Fruit fly (Drosophila melanogaster): ENCODE results near the gene Paics.

Gene Paics

DNA sequence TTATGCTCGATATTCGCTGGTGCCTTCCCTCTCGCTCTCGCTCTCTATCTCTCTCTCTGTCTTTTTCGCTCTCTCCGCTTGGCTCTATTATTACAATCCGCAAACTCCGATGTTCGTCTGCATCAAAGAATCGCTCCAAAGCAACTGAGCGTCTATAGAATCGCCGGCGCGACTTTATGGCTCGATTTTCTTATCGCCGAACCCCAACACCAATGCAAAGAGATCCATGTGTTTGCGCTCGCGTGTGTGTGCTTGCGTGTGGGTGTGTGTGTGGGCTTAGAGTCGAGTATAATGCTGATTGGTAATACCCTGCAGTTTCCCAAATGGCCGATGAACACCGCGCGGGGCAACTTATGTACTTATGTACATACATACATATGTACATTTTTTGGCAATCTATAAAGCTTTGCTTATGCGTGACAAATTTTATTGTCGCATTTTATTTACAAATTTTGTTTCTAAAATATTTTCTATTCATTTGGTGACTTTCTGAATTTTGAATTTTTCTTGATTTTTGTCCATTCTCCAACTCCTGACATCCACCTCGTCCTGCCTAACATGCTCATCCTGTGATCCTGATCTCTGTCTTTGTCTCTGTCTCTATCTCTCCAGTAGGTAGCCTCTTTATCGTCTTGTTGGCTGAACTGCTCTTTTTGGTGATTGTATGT, at the start of gene Paics:
Gene Paics (minus strand): TSS at position 152 of the 668 bp plus-strand sequence.
- TF ChIP-seq h (optimal IDR thresholded peaks at IDR 0.05) (no peak), Sin3A (optimal IDR thresholded peaks at IDR 0.05) (no peak), psq (optimal IDR thresholded peaks at IDR 0.05) (no peak), Myc (optimal IDR thresholded peaks at IDR 0.05) (no peak), insv (optimal IDR thresholded peaks at IDR 0.05) (no peak), ttk (optimal IDR thresholded peaks at IDR 0.05) (no peak)

DNA sequence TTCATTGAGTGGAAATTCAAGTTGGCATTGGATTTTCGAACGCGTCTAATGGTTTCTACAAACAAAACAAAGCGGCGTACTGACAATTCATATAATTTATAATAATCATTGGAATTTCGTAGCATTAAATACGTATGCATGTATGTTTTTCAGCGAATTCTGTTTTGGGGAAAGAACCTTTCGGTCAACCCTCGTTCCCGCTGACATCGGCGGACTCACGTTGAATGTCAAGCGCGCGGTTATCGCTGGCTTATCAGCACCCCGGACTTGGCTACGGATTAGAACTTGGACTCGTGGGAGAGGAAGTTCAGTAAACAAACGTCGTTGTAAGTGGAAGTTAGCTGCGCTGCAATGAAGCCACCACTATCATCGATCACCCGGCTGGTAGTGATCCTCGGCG, 40.9 kb upstream of the Paics start, which contains the start of gene Nep6:
Gene Nep6 (plus strand): TSS at position 305 of the 400 bp plus-strand sequence.
- TF ChIP-seq h (optimal IDR thresholded peaks at IDR 0.05), result no peak
- no peak for TF ChIP-seq ttk (optimal IDR thresholded peaks at IDR 0.05)
- no peak for TF ChIP-seq Sin3A (optimal IDR thresholded peaks at IDR 0.05)
- no peak for TF ChIP-seq psq (optimal IDR thresholded peaks at IDR 0.05)
- TF ChIP-seq insv (optimal IDR thresholded peaks at IDR 0.05), result no peak
- no peak for TF ChIP-seq Myc (optimal IDR thresholded peaks at IDR 0.05)

DNA sequence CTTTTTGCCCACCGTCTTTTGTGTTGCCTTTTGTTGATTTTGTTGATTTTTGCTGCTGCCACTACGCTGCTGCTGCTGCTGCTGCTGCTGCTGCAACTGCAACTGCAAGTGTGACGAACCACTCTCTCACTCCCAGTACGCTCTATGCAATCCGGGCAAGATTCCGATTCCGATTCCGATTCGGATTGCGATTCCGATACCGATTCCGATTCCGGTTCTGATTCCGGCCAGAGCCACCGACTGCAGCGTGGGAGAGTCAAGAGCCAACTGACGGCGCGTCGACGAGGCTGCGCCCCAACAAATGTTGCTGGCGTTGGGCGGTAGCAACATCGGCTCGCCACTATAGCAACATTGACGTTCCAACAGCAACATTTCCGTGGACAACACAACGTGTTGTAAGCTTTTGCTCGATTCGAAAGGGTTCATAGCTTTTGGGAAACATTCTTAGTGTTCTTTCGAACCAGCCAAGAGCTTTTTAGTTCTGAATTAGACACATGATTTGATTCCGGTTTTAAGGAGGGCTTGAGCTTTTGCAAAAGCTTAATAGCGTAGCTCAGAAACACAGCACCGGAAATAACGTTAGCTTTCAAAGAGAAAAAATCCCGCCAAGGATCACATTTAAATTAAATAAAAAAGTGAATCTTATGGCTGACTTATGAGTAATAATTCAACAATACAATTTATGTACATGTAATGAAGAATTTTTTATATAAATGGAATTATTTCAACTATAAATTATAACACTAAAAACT, 24.4 kb upstream of the Paics start, which contains the start of gene CG32647:
Gene CG32647 (minus strand): TSS at position 269 of the 752 bp plus-strand sequence.
- TF ChIP-seq Sin3A (optimal IDR thresholded peaks at IDR 0.05) (no peak), h (optimal IDR thresholded peaks at IDR 0.05) (no peak), ttk (optimal IDR thresholded peaks at IDR 0.05) (no peak), psq (optimal IDR thresholded peaks at IDR 0.05) (no peak), insv (optimal IDR thresholded peaks at IDR 0.05) (no peak), Myc (optimal IDR thresholded peaks at IDR 0.05) (no peak)

DNA sequence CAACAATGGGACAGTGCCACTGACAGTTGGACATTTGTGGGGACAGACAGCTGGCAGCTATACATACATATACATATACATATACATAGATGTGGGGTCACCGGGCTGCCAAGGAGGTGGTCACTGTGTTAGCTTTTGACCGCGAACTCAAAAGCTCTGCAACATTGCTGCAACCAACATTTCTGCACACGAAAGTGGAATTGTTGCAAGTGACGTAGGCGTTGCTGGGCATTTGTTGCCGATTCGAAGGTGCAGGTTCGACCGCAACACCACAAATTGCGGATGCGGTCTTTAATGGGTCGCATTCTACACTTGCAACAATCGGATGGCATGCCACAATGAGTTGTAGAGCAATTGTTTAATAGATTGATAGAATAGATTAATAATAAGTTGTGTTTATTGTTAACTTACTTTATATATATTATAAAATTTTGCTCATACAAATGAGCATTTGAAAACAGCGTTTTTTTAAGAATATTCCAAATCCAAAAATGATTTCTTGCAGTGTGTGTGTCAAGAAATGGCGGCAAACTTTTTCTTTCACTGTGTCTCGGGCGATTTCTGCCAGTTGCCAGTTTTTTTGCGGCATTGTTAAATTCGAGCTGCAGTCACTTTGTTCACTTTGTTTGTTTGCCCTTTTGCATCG, 17.5 kb upstream of the Paics start:
- TF ChIP-seq ttk (optimal IDR thresholded peaks at IDR 0.05) (no peak), psq (optimal IDR thresholded peaks at IDR 0.05) (no peak), h (optimal IDR thresholded peaks at IDR 0.05) (no peak), insv (optimal IDR thresholded peaks at IDR 0.05) (no peak), Sin3A (optimal IDR thresholded peaks at IDR 0.05) (no peak), Myc (optimal IDR thresholded peaks at IDR 0.05) (no peak)

DNA sequence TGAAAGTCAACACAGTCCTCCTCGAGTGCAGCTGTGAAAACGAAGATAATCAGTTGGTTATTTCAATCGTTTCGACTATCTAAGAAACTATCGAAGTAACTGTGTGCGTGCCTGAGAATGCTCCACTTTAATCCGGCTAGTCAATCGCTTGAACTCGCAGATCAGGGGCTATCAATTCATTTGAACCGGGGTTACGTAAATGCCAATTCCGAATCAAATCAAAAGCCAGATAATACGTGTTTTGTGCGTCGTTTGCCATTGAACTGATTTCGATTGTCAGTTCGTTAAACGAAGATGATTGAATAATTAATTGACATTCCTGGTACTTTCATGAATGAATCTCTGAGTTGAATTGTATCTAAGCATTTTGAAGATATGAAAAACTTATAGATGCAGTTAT, 16.8 kb upstream of the Paics start:
- TF ChIP-seq Myc (optimal IDR thresholded peaks at IDR 0.05) (no peak), insv (optimal IDR thresholded peaks at IDR 0.05) (no peak), h (optimal IDR thresholded peaks at IDR 0.05) (no peak)

DNA sequence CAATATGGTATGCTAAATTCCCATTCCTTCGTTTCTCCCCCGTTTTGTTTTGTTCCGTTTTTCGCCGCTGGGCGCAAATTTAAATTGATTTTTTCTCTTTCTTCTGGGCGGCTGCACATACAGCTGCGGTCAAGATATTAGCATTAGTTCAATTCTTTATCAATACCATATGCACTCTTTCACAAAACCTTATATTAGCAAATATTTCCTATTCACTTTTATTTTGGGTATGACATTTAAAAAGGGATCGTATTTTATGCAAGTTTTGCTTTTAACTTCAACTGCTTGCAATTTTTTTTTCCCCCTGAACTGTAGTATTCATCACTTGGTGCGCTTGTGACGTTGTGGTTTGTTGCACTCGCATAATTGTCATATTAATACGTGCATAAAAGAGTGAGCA, 5.9 kb upstream of the Paics start:
- no peak for TF ChIP-seq insv (optimal IDR thresholded peaks at IDR 0.05)

DNA sequence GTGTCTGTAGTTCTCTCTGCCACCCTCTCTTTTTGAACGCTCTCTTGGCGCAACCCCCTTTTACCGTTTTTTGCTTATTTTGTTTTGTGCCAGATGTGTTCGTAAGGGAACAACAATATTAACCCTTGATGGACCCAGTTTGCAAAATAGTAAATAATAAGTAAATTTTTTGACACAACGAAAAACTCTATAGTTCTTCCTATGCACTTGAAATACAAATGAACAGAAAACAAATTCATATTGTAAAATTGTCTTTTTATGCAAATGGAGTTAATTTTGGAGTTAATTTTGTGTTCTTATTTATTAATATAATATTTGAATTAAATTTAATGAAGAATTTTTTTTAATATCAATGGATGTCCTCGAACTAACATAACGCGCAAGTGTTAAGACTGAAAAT, 5.3 kb upstream of the Paics start:
- TF ChIP-seq psq (optimal IDR thresholded peaks at IDR 0.05), result no peak
- no peak for TF ChIP-seq Myc (optimal IDR thresholded peaks at IDR 0.05)
- TF ChIP-seq ttk (optimal IDR thresholded peaks at IDR 0.05), result no peak
- TF ChIP-seq insv (optimal IDR thresholded peaks at IDR 0.05), result no peak
- TF ChIP-seq h (optimal IDR thresholded peaks at IDR 0.05), result no peak
- no peak for TF ChIP-seq Sin3A (optimal IDR thresholded peaks at IDR 0.05)

DNA sequence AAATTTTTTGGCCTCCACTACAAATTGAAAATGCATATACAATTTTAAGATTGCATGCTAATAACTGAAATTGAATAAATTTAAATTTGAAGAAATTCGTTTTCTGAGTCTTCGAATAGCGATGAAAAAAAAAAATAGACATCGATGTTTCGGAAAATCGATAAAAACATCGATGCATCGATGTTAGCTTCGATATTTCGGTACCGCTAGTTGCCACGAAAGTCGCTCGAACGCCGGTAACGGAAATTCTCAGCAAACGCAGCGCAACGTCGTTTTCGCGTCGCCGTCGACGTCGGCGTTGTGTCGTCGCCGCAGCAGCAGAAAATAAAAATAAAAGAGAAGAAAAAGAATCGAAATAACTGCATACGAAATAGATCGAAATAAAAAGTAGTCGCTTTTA, 4.7 kb upstream of the Paics start, which contains the start of gene Agpat1:
Gene Agpat1 (plus strand): TSS at position 191 of the 400 bp plus-strand sequence.
- TF ChIP-seq ttk (optimal IDR thresholded peaks at IDR 0.05), result no peak

DNA sequence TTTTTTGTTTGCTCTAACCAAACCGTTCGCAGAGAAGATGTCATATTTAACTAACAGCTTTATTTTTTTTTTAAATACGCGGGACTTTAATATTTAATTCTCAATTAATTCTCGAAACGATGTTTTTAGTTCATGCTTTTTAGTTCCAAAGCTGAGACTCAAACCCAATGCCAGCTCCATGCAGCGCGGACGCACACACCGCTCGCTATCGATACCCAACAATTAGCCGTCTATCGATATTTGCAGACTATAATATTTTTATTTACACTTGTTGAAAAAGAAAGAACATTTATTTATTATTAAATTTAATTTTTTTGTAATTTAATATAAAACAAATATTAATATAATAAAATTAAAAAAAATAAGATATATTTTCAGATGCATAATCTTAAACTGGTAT, 4.2 kb upstream of the Paics start:
- no peak for TF ChIP-seq Myc (optimal IDR thresholded peaks at IDR 0.05)
- TF ChIP-seq ttk (optimal IDR thresholded peaks at IDR 0.05), result no peak
- no peak for TF ChIP-seq Sin3A (optimal IDR thresholded peaks at IDR 0.05)
- no peak for TF ChIP-seq h (optimal IDR thresholded peaks at IDR 0.05)
- TF ChIP-seq insv (optimal IDR thresholded peaks at IDR 0.05), result no peak
- no peak for TF ChIP-seq psq (optimal IDR thresholded peaks at IDR 0.05)

DNA sequence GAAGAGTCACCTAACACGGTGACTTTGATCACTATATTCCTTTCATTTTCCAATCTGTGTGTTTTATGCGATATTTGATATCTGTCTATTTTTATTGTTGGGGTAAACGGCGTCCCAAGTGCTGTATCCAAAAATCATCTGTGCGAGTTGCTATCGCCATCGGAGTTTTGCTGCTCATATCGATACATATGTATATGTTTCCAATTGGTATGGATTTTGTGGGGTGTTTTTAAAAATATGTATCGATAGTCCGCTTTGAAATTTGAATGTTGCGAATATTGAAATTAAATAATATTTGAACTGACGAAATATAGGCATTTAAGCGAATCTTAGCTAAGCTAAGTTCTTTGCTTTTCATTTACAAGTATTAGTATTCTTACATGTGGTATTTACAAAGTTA, 3.0 kb upstream of the Paics start, which contains the start of gene pira:
Gene pira (minus strand): TSS at position 145 of the 400 bp plus-strand sequence.
- no peak for TF ChIP-seq Myc (optimal IDR thresholded peaks at IDR 0.05)
- no peak for TF ChIP-seq insv (optimal IDR thresholded peaks at IDR 0.05)
- TF ChIP-seq psq (optimal IDR thresholded peaks at IDR 0.05), result no peak
- no peak for TF ChIP-seq ttk (optimal IDR thresholded peaks at IDR 0.05)
- no peak for TF ChIP-seq h (optimal IDR thresholded peaks at IDR 0.05)
- TF ChIP-seq Sin3A (optimal IDR thresholded peaks at IDR 0.05), result no peak

DNA sequence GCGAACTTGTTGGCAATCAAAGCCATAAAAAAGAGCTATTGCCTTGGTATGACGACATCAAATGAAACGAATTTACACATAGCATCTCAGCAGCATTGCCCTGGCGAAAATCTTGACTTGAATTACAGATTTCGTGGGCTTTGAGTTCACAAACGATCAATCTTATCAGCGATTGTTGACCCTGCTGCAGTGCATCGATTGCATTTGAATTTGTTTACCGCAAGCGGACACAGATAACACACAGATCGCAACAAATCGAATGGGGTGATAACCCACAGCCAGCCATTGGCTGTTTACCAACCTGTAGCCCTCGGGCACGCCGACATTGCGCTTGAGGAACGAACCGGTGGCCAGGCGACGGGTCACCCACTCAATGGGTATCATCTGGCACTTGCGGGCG, 1.3 kb downstream of the Paics start:
- no peak for TF ChIP-seq psq (optimal IDR thresholded peaks at IDR 0.05)
- TF ChIP-seq Sin3A (optimal IDR thresholded peaks at IDR 0.05), result no peak
- no peak for TF ChIP-seq insv (optimal IDR thresholded peaks at IDR 0.05)
- TF ChIP-seq ttk (optimal IDR thresholded peaks at IDR 0.05), result no peak
- no peak for TF ChIP-seq Myc (optimal IDR thresholded peaks at IDR 0.05)
- TF ChIP-seq h (optimal IDR thresholded peaks at IDR 0.05), result no peak

DNA sequence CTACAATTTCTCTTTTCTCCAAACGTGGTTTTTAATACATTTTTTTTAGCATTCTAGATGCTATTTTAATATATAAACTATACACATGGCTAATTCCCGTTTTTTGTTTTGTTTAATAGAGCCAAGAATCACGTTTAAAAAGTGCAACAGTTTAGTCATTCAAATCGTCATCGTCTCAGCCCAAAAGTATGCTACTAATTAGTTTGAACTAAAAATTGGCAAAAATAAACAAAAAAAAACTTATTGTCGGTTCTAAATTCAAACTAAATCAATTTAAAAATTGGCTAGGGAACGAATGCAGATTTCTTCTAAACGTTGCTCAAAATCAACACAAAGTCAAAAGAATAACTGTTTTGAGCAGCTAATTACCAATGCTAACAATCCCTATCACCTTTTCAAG, 3.3 kb downstream of the Paics start:
- no peak for TF ChIP-seq insv (optimal IDR thresholded peaks at IDR 0.05)
- no peak for TF ChIP-seq h (optimal IDR thresholded peaks at IDR 0.05)
- TF ChIP-seq psq (optimal IDR thresholded peaks at IDR 0.05), result no peak
- TF ChIP-seq ttk (optimal IDR thresholded peaks at IDR 0.05), result no peak
- TF ChIP-seq Myc (optimal IDR thresholded peaks at IDR 0.05), result no peak
- TF ChIP-seq Sin3A (optimal IDR thresholded peaks at IDR 0.05), result no peak
